Fruit fly (Drosophila melanogaster) whole organism: Measurements from ENCODE around the gene MED6.

Experiments used
- CG8478 ChIP-seq: fragments of >200 bp; optimal IDR thresholded peaks from 2 replicates; lab custom pipeline; 2018; ENCODE audit warnings: inconsistent platforms
- psq ChIP-seq: fragments of >200 bp; optimal IDR thresholded peaks from 2 replicates; lab custom pipeline; 2017

DNA sequence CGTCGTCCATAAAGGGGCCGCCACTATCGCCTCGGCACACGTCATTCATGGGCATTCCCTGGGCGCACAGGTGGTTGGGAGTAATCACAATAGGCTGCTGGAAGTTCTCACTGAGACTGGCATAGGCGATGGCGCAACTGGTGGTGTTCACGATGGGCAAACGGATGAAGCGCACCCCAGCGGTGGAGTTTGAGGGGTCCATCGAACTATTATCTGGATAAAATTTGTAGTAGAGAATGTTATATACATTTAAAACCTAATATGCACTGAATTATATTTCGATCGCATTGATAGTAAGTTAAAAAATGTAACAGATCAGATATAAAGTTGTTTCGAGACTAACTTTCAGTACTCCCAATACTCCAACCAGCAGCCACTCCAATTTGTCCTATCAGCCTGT is 25.6 kb downstream of the MED6 start, which contains the start of gene CG31415:
- TF ChIP-seq CG8478: no peak
- TF ChIP-seq psq (lab: Kevin White, UChicago): no peak
